Worm (Caenorhabditis elegans) whole organism, young adult: Measurements from ENCODE around the gene gly-14.

Experiments
- B0261.1 ChIP-seq: sonication (generic microtip); optimal IDR thresholded peaks from 2 replicates; lab custom pipeline; 2016; ENCODE audit warnings: mild to moderate bottlenecking, missing genetic modification characterization, moderate library complexity, missing compliant biosample characterization
- C06A6.2 ChIP-seq: fragments of 200-800 bp; sonication (Bioruptor generic); conservative IDR thresholded peaks from 2 replicates; pipeline ENCODE4 v1.3.6; 2022; ENCODE audit warnings: missing genetic modification characterization, missing compliant biosample characterization
- F37B4.10 ChIP-seq: fragments of 200-800 bp; sonication (Bioruptor generic); IDR thresholded peaks from 2 replicates; pipeline ENCODE4 v1.3.6; 2022; ENCODE audit warnings: missing genetic modification characterization, missing compliant biosample characterization
- T26A5.8 ChIP-seq: sonication (generic microtip); optimal IDR thresholded peaks from 2 replicates; lab custom pipeline; 2016; ENCODE audit warnings: missing genetic modification characterization, missing compliant biosample characterization
- ama-1 ChIP-seq, 3 experiments: fragments of 150-350 bp in 1 of 3; sonication (generic microtip) in 2 of 3; optimal IDR thresholded peaks; 2 replicates each; lab custom pipeline; 2014 to 2018; ENCODE audit warnings: missing biosample characterization in 2 of 3, missing genetic modification characterization in 2 of 3, missing genetic modification reagents in 2 of 3
- aptf-2 ChIP-seq: fragments of 200-800 bp; sonication (Bioruptor generic); conservative IDR thresholded peaks from 2 replicates; pipeline ENCODE4 v1.3.6; 2022; ENCODE audit warnings: missing genetic modification reagents, missing genetic modification characterization, missing compliant biosample characterization
- ets-4 ChIP-seq: fragments of 200-800 bp; sonication (Bioruptor generic); optimal IDR thresholded peaks from 2 replicates; lab custom pipeline; 2018; ENCODE audit warnings: mild to moderate bottlenecking, missing genetic modification characterization, missing compliant biosample characterization
- hlh-26 ChIP-seq: fragments of 200-800 bp; sonication (Bioruptor generic); conservative IDR thresholded peaks from 2 replicates; pipeline ENCODE4 v1.3.6; 2022; ENCODE audit warnings: missing genetic modification reagents, missing genetic modification characterization, missing compliant biosample characterization
- lag-1 ChIP-seq: fragments of 200-800 bp; sonication (Bioruptor generic); IDR thresholded peaks from 2 replicates; pipeline ENCODE4 v1.3.6; 2022; ENCODE audit warnings: missing genetic modification reagents, missing genetic modification characterization, missing compliant biosample characterization
- let-607 ChIP-seq, 2 experiments: fragments of 200-800 bp in 1 of 2; sonication (Bioruptor generic) in 1 of 2; sonication (generic microtip) in 1 of 2; optimal IDR thresholded peaks; 2 replicates each; lab custom pipeline; 2016 to 2018; ENCODE audit warnings: mild to moderate bottlenecking in 2 of 2, missing compliant biosample characterization in 2 of 2, missing genetic modification characterization in 2 of 2, moderate library complexity in 2 of 2, missing genotype in 1 of 2
- lin-26 ChIP-seq: fragments of 200-800 bp; sonication (Bioruptor generic); IDR thresholded peaks from 2 replicates; pipeline ENCODE4 v1.3.6; 2022; ENCODE audit warnings: missing genetic modification reagents, missing genetic modification characterization, missing compliant biosample characterization
- madf-10 ChIP-seq: sonication (generic microtip); optimal IDR thresholded peaks from 2 replicates; lab custom pipeline; 2016; ENCODE audit warnings: mild to moderate bottlenecking, missing genetic modification characterization, missing compliant biosample characterization
- zfh-2 ChIP-seq: fragments of 200-800 bp; sonication (Bioruptor generic); conservative IDR thresholded peaks from 2 replicates; pipeline ENCODE4 v1.3.6; 2022; ENCODE audit warnings: missing genetic modification reagents, missing genetic modification characterization, missing compliant biosample characterization
- ztf-28 ChIP-seq: fragments of 200-800 bp; sonication (Bioruptor generic); IDR thresholded peaks from 2 replicates; pipeline ENCODE4 v1.3.6; 2022; ENCODE audit warnings: missing genetic modification reagents, missing genetic modification characterization, missing compliant biosample characterization

Gene gly-14

ce11 chrIII:3452563-3453210 is 40.4 kb downstream of the gly-14 start, which contains the start of the genes K01A11.3 and C34C12.12:
TSS of gene K01A11.3 (minus strand) at chrIII:3452613.
TSS of gene C34C12.12 (plus strand) at chrIII:3453194.
- no peak for TF ChIP-seq B0261.1 (tag; lab: Kevin White, UChicago)
- 0 out of 2 replicates have a peak, but pooled peaks have one; percentile 27 for TF ChIP-seq F37B4.10 (GFP tag; lab: Robert Waterston, UW)
- 0 out of 2 replicates have a peak, but pooled peaks have one; percentile 21 for TF ChIP-seq zfh-2 (GFP tag; lab: Robert Waterston, UW)

DNA sequence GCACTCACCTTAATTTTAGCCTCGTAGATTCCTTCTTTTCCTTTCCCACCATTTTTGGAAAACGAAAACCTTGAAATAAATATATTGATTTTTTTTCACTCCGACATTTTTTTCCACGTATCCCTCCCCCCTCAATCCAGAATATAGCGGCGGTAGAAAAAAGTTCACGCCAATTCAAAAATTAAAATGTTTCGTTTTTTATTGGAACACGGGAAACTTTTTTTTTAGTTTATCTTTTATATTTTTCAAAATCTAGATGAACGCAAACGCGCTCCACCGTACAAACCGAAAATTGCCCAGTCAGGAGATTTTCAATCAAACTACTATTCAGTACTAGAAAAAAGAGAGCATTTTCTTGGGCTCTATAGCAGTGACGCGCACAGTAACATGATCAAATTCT is 48.9 kb downstream of the gly-14 start, which contains the start of gene spe-41:
TSS of gene spe-41 (minus strand) at position 72 of the 400 bp plus-strand sequence.
- TF ChIP-seq madf-10 (tag; lab: Kevin White, UChicago) (no peak), let-607 (tag; optimal IDR thresholded peaks at IDR 0.05; lab: Kevin White, UChicago) (no peak), hlh-26 (GFP tag; lab: Robert Waterston, UW) (no peak), ama-1 (optimal IDR thresholded peaks at IDR 0.05; lab: Kevin White, UChicago) (no peak), ama-1 (GFP tag; optimal IDR thresholded peaks at IDR 0.05; lab: Kevin White, UChicago) (no peak), lin-26 (GFP tag; lab: Robert Waterston, UW) (no peak), aptf-2 (no peak), T26A5.8 (tag; lab: Kevin White, UChicago) (no peak), ets-4 (GFP tag; lab: Kevin White, UChicago) (no peak), C06A6.2 (GFP tag; lab: Robert Waterston, UW) (no peak), B0261.1 (tag; lab: Kevin White, UChicago) (no peak), ztf-28 (GFP tag; lab: Robert Waterston, UW) (no peak), lag-1 (no peak)
